Fruit fly (Drosophila melanogaster) whole organism, embryonic: ENCODE measurements around the gene CG9393.

Source experiments
- Adf1 ChIP-seq: fragments of 200-800 bp; sonication (Bioruptor generic); IDR thresholded peaks from 2 replicates; pipeline ENCODE4 v1.3.6; 2022; ENCODE audit warnings: missing biosample characterization, missing genetic modification characterization
- Bgb ChIP-seq: fragments of 200-800 bp; sonication (Bioruptor generic); IDR thresholded peaks from 2 replicates; pipeline ENCODE4 v1.3.6; 2022; ENCODE audit warnings: missing biosample characterization, missing genetic modification characterization; ENCODE audit not compliant: partially characterized antibody
- CG10462 ChIP-seq: fragments of 200-800 bp; sonication (Bioruptor generic); optimal IDR thresholded peaks from 2 replicates; lab custom pipeline; 2016; ENCODE audit warnings: missing biosample characterization, missing genetic modification characterization
- CG12299 ChIP-seq: fragments of 200-800 bp; sonication (Bioruptor generic); optimal IDR thresholded peaks from 2 replicates; lab custom pipeline; 2018; ENCODE audit warnings: missing biosample characterization, mild to moderate bottlenecking, missing genetic modification characterization
- CG13296 ChIP-seq: fragments of 200-800 bp; sonication (Bioruptor generic); optimal IDR thresholded peaks from 3 replicates; lab custom pipeline; 2018; ENCODE audit warnings: missing biosample characterization, mild to moderate bottlenecking, missing genetic modification characterization
- CG15011 ChIP-seq: fragments of 200-800 bp; sonication (Bioruptor generic); optimal IDR thresholded peaks from 3 replicates; lab custom pipeline; 2018; ENCODE audit warnings: missing biosample characterization, mild to moderate bottlenecking, missing genetic modification characterization
- CG1529 ChIP-seq: fragments of 200-800 bp; sonication (Bioruptor generic); optimal IDR thresholded peaks from 3 replicates; lab custom pipeline; 2018; ENCODE audit warnings: missing biosample characterization, missing genetic modification characterization
- CG16813 ChIP-seq: fragments of 200-800 bp; sonication (Bioruptor generic); IDR thresholded peaks from 3 replicates; pipeline ENCODE4 v1.3.6; 2022; ENCODE audit warnings: missing biosample characterization, missing genetic modification characterization; ENCODE audit not compliant: partially characterized antibody
- CG18764 ChIP-seq: fragments of 200-800 bp; sonication (Bioruptor generic); optimal IDR thresholded peaks from 3 replicates; lab custom pipeline; 2016; ENCODE audit warnings: missing biosample characterization, missing genetic modification characterization
- CG30020 ChIP-seq: fragments of 200-800 bp; optimal IDR thresholded peaks from 2 replicates; lab custom pipeline; 2019; ENCODE audit warnings: missing biosample characterization, mild to moderate bottlenecking, missing genetic modification characterization, moderate library complexity
- CG3065 ChIP-seq: fragments of 200-800 bp; sonication (Bioruptor generic); optimal IDR thresholded peaks from 2 replicates; lab custom pipeline; 2016; ENCODE audit warnings: missing biosample characterization, missing genetic modification characterization
- CG32772 ChIP-seq: fragments of 200-800 bp; sonication (Bioruptor generic); IDR thresholded peaks from 2 replicates; pipeline ENCODE4 v1.3.6; 2022; ENCODE audit warnings: missing biosample characterization, missing genetic modification characterization
- CG3847 ChIP-seq: fragments of 200-800 bp; sonication (Bioruptor generic); IDR thresholded peaks from 2 replicates; pipeline ENCODE4 v1.3.6; 2022; ENCODE audit warnings: missing biosample characterization, missing genetic modification characterization
- CG43689 ChIP-seq: fragments of 200-800 bp; sonication (Bioruptor generic); IDR thresholded peaks from 2 replicates; pipeline ENCODE4 v1.3.6; 2022; ENCODE audit warnings: missing biosample characterization, missing genetic modification characterization
- CG6854 ChIP-seq: fragments of 200-800 bp; sonication (Bioruptor generic); optimal IDR thresholded peaks from 3 replicates; lab custom pipeline; 2017; ENCODE audit warnings: missing biosample characterization, mild to moderate bottlenecking, missing genetic modification characterization
- CG8765 ChIP-seq: fragments of 200-800 bp; sonication (Bioruptor generic); IDR thresholded peaks from 2 replicates; pipeline ENCODE4 v1.3.6; 2022; ENCODE audit warnings: missing biosample characterization, missing genetic modification characterization
- CoRest ChIP-seq: fragments of 200-800 bp; sonication (Bioruptor generic); optimal IDR thresholded peaks from 3 replicates; lab custom pipeline; 2018; ENCODE audit warnings: missing biosample characterization, mild to moderate bottlenecking, missing genetic modification characterization, moderate library complexity
- D ChIP-seq, 2 experiments: fragments of 200-800 bp in 1 of 2; fragments of >200 bp in 1 of 2; sonication (Bioruptor generic) in 1 of 2; optimal IDR thresholded peaks; 2 replicates in 1 of 2; 3 replicates in 1 of 2; lab custom pipeline; 2017; ENCODE audit warnings: mild to moderate bottlenecking in 1 of 2, missing biosample characterization in 1 of 2, missing genetic modification characterization in 1 of 2, missing genetic modification reagents in 1 of 2
- Dll ChIP-seq: fragments of 200-800 bp; sonication (Bioruptor generic); IDR thresholded peaks from 4 replicates; pipeline ENCODE4 v1.3.6; 2022; ENCODE audit warnings: missing biosample characterization, missing genetic modification characterization; ENCODE audit not compliant: partially characterized antibody
- Elba2 ChIP-seq: fragments of 200-800 bp; sonication (Bioruptor generic); optimal IDR thresholded peaks from 3 replicates; lab custom pipeline; 2016; ENCODE audit warnings: missing biosample characterization, missing genetic modification characterization
- Ets97D ChIP-seq: fragments of 200-800 bp; sonication (Bioruptor generic); optimal IDR thresholded peaks from 3 replicates; lab custom pipeline; 2016; ENCODE audit warnings: missing biosample characterization, missing genetic modification characterization
- Fer3 ChIP-seq: fragments of 200-800 bp; sonication (Bioruptor generic); optimal IDR thresholded peaks from 2 replicates; lab custom pipeline; 2018; ENCODE audit warnings: missing biosample characterization, mild to moderate bottlenecking, missing genetic modification characterization, moderate library complexity
- HLH4C ChIP-seq: fragments of 200-800 bp; sonication (Bioruptor generic); IDR thresholded peaks from 3 replicates; pipeline ENCODE4 v1.3.6; 2022; ENCODE audit warnings: missing biosample characterization, missing genetic modification characterization; ENCODE audit not compliant: partially characterized antibody
- Hey ChIP-seq: fragments of 200-800 bp; sonication (Bioruptor generic); optimal IDR thresholded peaks from 3 replicates; lab custom pipeline; 2018; ENCODE audit warnings: missing biosample characterization, mild to moderate bottlenecking, missing genetic modification characterization
- Hmr ChIP-seq: fragments of 200-800 bp; sonication (Bioruptor generic); optimal IDR thresholded peaks from 3 replicates; lab custom pipeline; 2017; ENCODE audit warnings: mild to moderate bottlenecking, missing biosample characterization, missing genetic modification reagents, missing genetic modification characterization
- Hmx ChIP-seq: fragments of 200-800 bp; sonication (Bioruptor generic); optimal IDR thresholded peaks from 2 replicates; lab custom pipeline; 2016; ENCODE audit warnings: missing biosample characterization, missing genetic modification characterization
- Lim3 ChIP-seq: fragments of 200-800 bp; sonication (Bioruptor generic); IDR thresholded peaks from 2 replicates; pipeline ENCODE4 v1.3.6; 2022; ENCODE audit warnings: missing biosample characterization, missing genetic modification characterization
- Mrtf ChIP-seq: fragments of 200-800 bp; sonication (Bioruptor generic); IDR thresholded peaks from 3 replicates; pipeline ENCODE4 v1.3.6; 2022; ENCODE audit warnings: missing biosample characterization, missing genetic modification characterization
- Myb ChIP-seq: fragments of 200-800 bp; sonication (Bioruptor generic); optimal IDR thresholded peaks from 2 replicates; lab custom pipeline; 2016; ENCODE audit warnings: missing biosample characterization, missing genetic modification characterization
- Neu2 ChIP-seq: fragments of 200-800 bp; sonication (Bioruptor generic); optimal IDR thresholded peaks from 3 replicates; lab custom pipeline; 2016; ENCODE audit warnings: missing biosample characterization, missing genetic modification characterization, borderline replicate concordance
- Poxn ChIP-seq: fragments of 200-800 bp; sonication (Bioruptor generic); IDR thresholded peaks from 2 replicates; pipeline ENCODE4 v1.3.6; 2022; ENCODE audit warnings: missing biosample characterization, missing genetic modification characterization
- Sox102F ChIP-seq: fragments of 200-800 bp; sonication (Bioruptor generic); optimal IDR thresholded peaks from 2 replicates; lab custom pipeline; 2018; ENCODE audit warnings: missing biosample characterization, mild to moderate bottlenecking, missing genetic modification characterization, moderate library complexity
- TFAM ChIP-seq: fragments of 200-800 bp; sonication (Bioruptor generic); optimal IDR thresholded peaks from 2 replicates; lab custom pipeline; 2017; ENCODE audit warnings: missing biosample characterization, missing genetic modification characterization, inconsistent platforms
- ara ChIP-seq: fragments of 200-800 bp; sonication (Bioruptor generic); IDR thresholded peaks from 2 replicates; pipeline ENCODE4 v1.3.6; 2022; ENCODE audit warnings: missing biosample characterization, missing genetic modification characterization
- bbx ChIP-seq: fragments of 200-800 bp; sonication (Bioruptor generic); IDR thresholded peaks from 2 replicates; pipeline ENCODE4 v1.3.6; 2022; ENCODE audit warnings: missing biosample characterization, missing genetic modification characterization; ENCODE audit not compliant: partially characterized antibody
- chinmo ChIP-seq: fragments of 200-800 bp; sonication (Bioruptor generic); IDR thresholded peaks from 4 replicates; pipeline ENCODE4 v1.3.6; 2022; ENCODE audit warnings: missing biosample characterization, missing genetic modification characterization; ENCODE audit not compliant: partially characterized antibody
- chn ChIP-seq: fragments of 200-800 bp; sonication (Bioruptor generic); optimal IDR thresholded peaks from 2 replicates; lab custom pipeline; 2016; ENCODE audit warnings: missing biosample characterization, missing genetic modification characterization
- fru ChIP-seq: fragments of >200 bp; optimal IDR thresholded peaks from 2 replicates; lab custom pipeline; 2017
- h ChIP-seq: fragments of >200 bp; optimal IDR thresholded peaks from 2 replicates; lab custom pipeline; 2017
- lab ChIP-seq: fragments of 200-800 bp; sonication (Bioruptor generic); optimal IDR thresholded peaks from 3 replicates; lab custom pipeline; 2017; ENCODE audit warnings: missing biosample characterization, missing genetic modification characterization, mild to moderate bottlenecking, moderate library complexity, missing genetic modification reagents
- lilli ChIP-seq: fragments of 200-800 bp; sonication (Bioruptor generic); optimal IDR thresholded peaks from 3 replicates; lab custom pipeline; 2016; ENCODE audit warnings: missing biosample characterization, missing genetic modification characterization
- org-1 ChIP-seq: fragments of 200-800 bp; sonication (Bioruptor generic); optimal IDR thresholded peaks from 2 replicates; lab custom pipeline; 2017; ENCODE audit warnings: missing biosample characterization, missing genetic modification characterization
- pum ChIP-seq: fragments of 200-800 bp; sonication (Bioruptor generic); optimal IDR thresholded peaks from 2 replicates; lab custom pipeline; 2016; ENCODE audit warnings: missing biosample characterization, missing genetic modification characterization
- ro ChIP-seq: fragments of 200-800 bp; sonication (Bioruptor generic); IDR thresholded peaks from 2 replicates; pipeline ENCODE4 v1.3.6; 2022; ENCODE audit warnings: missing biosample characterization, missing genetic modification characterization
- row ChIP-seq: fragments of 200-800 bp; sonication (Bioruptor generic); IDR thresholded peaks from 3 replicates; pipeline ENCODE4 v1.3.6; 2022; ENCODE audit warnings: missing biosample characterization, missing genetic modification characterization
- sima ChIP-seq: fragments of 200-800 bp; sonication (Bioruptor generic); optimal IDR thresholded peaks from 2 replicates; lab custom pipeline; 2016; ENCODE audit warnings: missing biosample characterization, missing genetic modification characterization
- slp2 ChIP-seq: fragments of 200-800 bp; sonication (Bioruptor generic); optimal IDR thresholded peaks from 2 replicates; lab custom pipeline; 2016; ENCODE audit warnings: missing biosample characterization, missing genetic modification characterization
- stwl ChIP-seq: fragments of 200-800 bp; sonication (Bioruptor generic); optimal IDR thresholded peaks from 3 replicates; lab custom pipeline; 2018; ENCODE audit warnings: missing biosample characterization, mild to moderate bottlenecking, missing genetic modification characterization, moderate library complexity
- trh ChIP-seq: fragments of 200-800 bp; sonication (Bioruptor generic); optimal IDR thresholded peaks from 2 replicates; lab custom pipeline; 2016; ENCODE audit warnings: missing biosample characterization, missing genetic modification characterization
- tup ChIP-seq: fragments of 200-800 bp; sonication (Bioruptor generic); optimal IDR thresholded peaks from 2 replicates; lab custom pipeline; 2016; ENCODE audit warnings: missing biosample characterization, mild to moderate bottlenecking, missing genetic modification characterization, moderate library complexity
- zf30C ChIP-seq: fragments of 200-800 bp; sonication (Bioruptor generic); optimal IDR thresholded peaks from 3 replicates; lab custom pipeline; 2018; ENCODE audit warnings: missing biosample characterization, mild to moderate bottlenecking, missing genetic modification characterization

Gene CG9393

dm6 chr3R:9534125-9534496 lies 29.4 kb downstream of the CG9393 start (continued):
- peak; percentile 94 for TF ChIP-seq pum
- peak; percentile 83 for TF ChIP-seq CG10462 (GFP tag; lab: Kevin White, UChicago)
- TF ChIP-seq TFAM, result peak; percentile 65
- TF ChIP-seq Lim3 (GFP tag; lab: Robert Waterston, UW), result no peak
- peak; percentile 73 for TF ChIP-seq CG30020 (tag; lab: Kevin White, UChicago)
- TF ChIP-seq Neu2 (GFP tag; lab: Kevin White, UChicago), result peak; percentile 4
- TF ChIP-seq D (optimal IDR thresholded peaks at IDR 0.05; lab: Kevin White, UChicago), result no peak
- peak; percentile 94 for TF ChIP-seq D (GFP tag; optimal IDR thresholded peaks at IDR 0.05; lab: Kevin White, UChicago)
- peak; percentile 93 for TF ChIP-seq CG32772
- peak; percentile 74 for TF ChIP-seq Ets97D (GFP tag; lab: Kevin White, UChicago)
- TF ChIP-seq org-1, result peak; percentile 84
- peak; percentile 37; the same call in 1 of the 2 replicates for TF ChIP-seq Poxn (GFP tag; lab: Robert Waterston, UW)
- peak; percentile 88 for TF ChIP-seq CG18764 (GFP tag; lab: Kevin White, UChicago)
- TF ChIP-seq CG3847 (GFP tag; lab: Robert Waterston, UW), result no peak; the same call in 1 of the 2 replicates
- no peak for TF ChIP-seq Hey (tag; lab: Kevin White, UChicago)
- TF ChIP-seq lilli (GFP tag; lab: Kevin White, UChicago), result peak; percentile 88
- TF ChIP-seq row (GFP tag; lab: Robert Waterston, UW), result peak; percentile 88
- peak; percentile 81 for TF ChIP-seq CG13296 (GFP tag; lab: Kevin White, UChicago)
- TF ChIP-seq Bgb (GFP tag; lab: Robert Waterston, UW), result no peak
- peak; percentile 95 for TF ChIP-seq CG1529
- TF ChIP-seq stwl, result no peak
- peak; percentile 79 for TF ChIP-seq Hmx (GFP tag; lab: Kevin White, UChicago)
- TF ChIP-seq CG8765, result peak; percentile 49; the same call in 1 of the 2 replicates
- peak; percentile 88 for TF ChIP-seq chn (GFP tag; lab: Kevin White, UChicago)
- TF ChIP-seq Myb, result peak; percentile 75
- TF ChIP-seq Elba2 (GFP tag; lab: Kevin White, UChicago), result no peak
- no peak for TF ChIP-seq CG16813
- no peak for TF ChIP-seq h (lab: Kevin White, UChicago)
- peak; percentile 53 for TF ChIP-seq tup (GFP tag; lab: Kevin White, UChicago)
- TF ChIP-seq Hmr, result peak; percentile 85
- peak; percentile 93 for TF ChIP-seq lab (GFP tag; lab: Kevin White, UChicago)
- TF ChIP-seq Sox102F (GFP tag; lab: Kevin White, UChicago), result peak; percentile 99
- TF ChIP-seq sima (GFP tag; lab: Kevin White, UChicago), result peak; percentile 85
- TF ChIP-seq slp2 (GFP tag; lab: Kevin White, UChicago), result peak; percentile 88
- TF ChIP-seq CG12299 (tag; lab: Kevin White, UChicago), result peak; percentile 92
- peak; percentile 61 for TF ChIP-seq ro
- TF ChIP-seq Dll (GFP tag; lab: Robert Waterston, UW), result no peak
- TF ChIP-seq CG15011 (GFP tag; lab: Kevin White, UChicago), result peak; percentile 79
- no peak for TF ChIP-seq HLH4C
- TF ChIP-seq CoRest (tag; lab: Kevin White, UChicago), result peak; percentile 95
- no peak for TF ChIP-seq fru (lab: Kevin White, UChicago)
- peak; percentile 76 for TF ChIP-seq CG6854 (GFP tag; lab: Kevin White, UChicago)
- TF ChIP-seq Fer3 (tag; lab: Kevin White, UChicago), result peak; percentile 94
- TF ChIP-seq CG43689 (GFP tag; lab: Robert Waterston, UW), result no peak; the same call in none of the 2 replicates
- TF ChIP-seq ara (GFP tag; lab: Robert Waterston, UW), result peak; percentile 93
- TF ChIP-seq zf30C (GFP tag; lab: Kevin White, UChicago), result peak; percentile 58
- TF ChIP-seq CG3065, result peak; percentile 82
- TF ChIP-seq Adf1 (GFP tag; lab: Robert Waterston, UW), result no peak
- TF ChIP-seq Mrtf (GFP tag; lab: Robert Waterston, UW), result peak; percentile 84; the same call in 1 of the 3 replicates
- TF ChIP-seq trh (GFP tag; lab: Kevin White, UChicago), result peak; percentile 80
- TF ChIP-seq chinmo (GFP tag; lab: Robert Waterston, UW), result no peak
- no peak for TF ChIP-seq bbx (GFP tag; lab: Robert Waterston, UW)
